Fruit fly (Drosophila melanogaster) whole organism, embryonic: ENCODE measurements around the gene Rtnl2.

ENCODE experiments used
- ATbp ChIP-seq: fragments of 200-800 bp; sonication (Bioruptor generic); optimal IDR thresholded peaks from 2 replicates; lab custom pipeline; 2017; ENCODE audit warnings: missing biosample characterization, mild to moderate bottlenecking, missing genetic modification characterization, missing genetic modification reagents
- Adf1 ChIP-seq: fragments of 200-800 bp; sonication (Bioruptor generic); IDR thresholded peaks from 2 replicates; pipeline ENCODE4 v1.3.6; 2022; ENCODE audit warnings: missing biosample characterization, missing genetic modification characterization
- Antp ChIP-seq: fragments of 200-800 bp; sonication (Bioruptor generic); optimal IDR thresholded peaks from 3 replicates; lab custom pipeline; 2016; ENCODE audit warnings: missing biosample characterization, missing genetic modification characterization
- Bdp1 ChIP-seq: fragments of 200-800 bp; sonication (Bioruptor generic); optimal IDR thresholded peaks from 3 replicates; lab custom pipeline; 2016; ENCODE audit warnings: missing biosample characterization, missing genetic modification characterization
- CG12769 ChIP-seq: fragments of 200-800 bp; sonication (Bioruptor generic); optimal IDR thresholded peaks from 2 replicates; lab custom pipeline; 2019; ENCODE audit warnings: missing biosample characterization, mild to moderate bottlenecking, missing genetic modification characterization, moderate library complexity
- CG15479 ChIP-seq: fragments of 200-800 bp; sonication (Bioruptor generic); optimal IDR thresholded peaks from 3 replicates; lab custom pipeline; 2019; ENCODE audit warnings: missing biosample characterization, mild to moderate bottlenecking, missing genetic modification characterization, moderate library complexity
- CG15514 ChIP-seq: fragments of 200-800 bp; sonication (Bioruptor generic); optimal IDR thresholded peaks from 3 replicates; lab custom pipeline; 2017; ENCODE audit warnings: missing biosample characterization, missing genetic modification characterization, mild to moderate bottlenecking, moderate library complexity, missing genetic modification reagents
- CG1647 ChIP-seq: fragments of 200-800 bp; sonication (Bioruptor generic); optimal IDR thresholded peaks from 3 replicates; lab custom pipeline; 2016; ENCODE audit warnings: missing biosample characterization, missing genetic modification characterization
- CG16863 ChIP-seq: fragments of 200-800 bp; sonication (Bioruptor generic); optimal IDR thresholded peaks from 3 replicates; lab custom pipeline; 2016; ENCODE audit warnings: missing biosample characterization, missing genetic modification characterization
- CG2116 ChIP-seq: fragments of 200-800 bp; sonication (Bioruptor generic); optimal IDR thresholded peaks from 3 replicates; lab custom pipeline; 2018; ENCODE audit warnings: missing biosample characterization, mild to moderate bottlenecking, missing genetic modification characterization
- CG2120 ChIP-seq: fragments of 200-800 bp; sonication (Bioruptor generic); optimal IDR thresholded peaks from 3 replicates; lab custom pipeline; 2016; ENCODE audit warnings: missing biosample characterization, missing genetic modification characterization
- CG2712 ChIP-seq: fragments of 200-800 bp; optimal IDR thresholded peaks from 3 replicates; lab custom pipeline; 2019; ENCODE audit warnings: missing biosample characterization, mild to moderate bottlenecking, missing genetic modification characterization, moderate library complexity
- CG30020 ChIP-seq: fragments of 200-800 bp; optimal IDR thresholded peaks from 2 replicates; lab custom pipeline; 2019; ENCODE audit warnings: missing biosample characterization, mild to moderate bottlenecking, missing genetic modification characterization, moderate library complexity
- CG31388 ChIP-seq: fragments of 200-800 bp; sonication (Bioruptor generic); optimal IDR thresholded peaks from 2 replicates; lab custom pipeline; 2016; ENCODE audit warnings: missing biosample characterization, missing genetic modification characterization
- CG32532 ChIP-seq: fragments of 200-800 bp; sonication (Bioruptor generic); IDR thresholded peaks from 2 replicates; pipeline ENCODE4 v1.3.6; 2022; ENCODE audit warnings: missing biosample characterization, missing genetic modification characterization
- CG3838 ChIP-seq: fragments of 200-800 bp; sonication (Bioruptor generic); optimal IDR thresholded peaks from 3 replicates; lab custom pipeline; 2016; ENCODE audit warnings: missing biosample characterization, missing genetic modification characterization
- CG4328 ChIP-seq: fragments of 200-800 bp; sonication (Bioruptor generic); optimal IDR thresholded peaks from 3 replicates; lab custom pipeline; 2017; ENCODE audit warnings: missing biosample characterization, missing genetic modification reagents, missing genetic modification characterization
- CG4730 ChIP-seq: fragments of 200-800 bp; sonication (Bioruptor generic); IDR thresholded peaks from 2 replicates; pipeline ENCODE4 v1.3.6; 2022; ENCODE audit warnings: missing biosample characterization, missing genetic modification characterization
- CG4854 ChIP-seq: fragments of 200-800 bp; sonication (Bioruptor generic); optimal IDR thresholded peaks from 2 replicates; lab custom pipeline; 2016; ENCODE audit warnings: missing biosample characterization, missing genetic modification characterization, inconsistent platforms
- CG6272 ChIP-seq: fragments of 200-800 bp; sonication (Bioruptor generic); IDR thresholded peaks from 2 replicates; pipeline ENCODE4 v1.3.6; 2022; ENCODE audit warnings: missing biosample characterization, missing genetic modification characterization
- CG7372 ChIP-seq: fragments of 200-800 bp; sonication (Bioruptor generic); IDR thresholded peaks from 2 replicates; pipeline ENCODE4 v1.3.6; 2022; ENCODE audit warnings: missing biosample characterization, missing genetic modification characterization
- CG7839 ChIP-seq: fragments of 200-800 bp; sonication (Bioruptor generic); optimal IDR thresholded peaks from 3 replicates; lab custom pipeline; 2018; ENCODE audit warnings: missing biosample characterization, mild to moderate bottlenecking, missing genetic modification characterization, moderate library complexity
- CG8944 ChIP-seq: fragments of 200-800 bp; sonication (Bioruptor generic); optimal IDR thresholded peaks from 3 replicates; lab custom pipeline; 2016; ENCODE audit warnings: missing biosample characterization, missing genetic modification characterization
- Camta ChIP-seq: fragments of 200-800 bp; sonication (Bioruptor generic); optimal IDR thresholded peaks from 2 replicates; lab custom pipeline; 2016; ENCODE audit warnings: missing biosample characterization, missing genetic modification characterization
- CkIIα-i1 ChIP-seq: fragments of 200-800 bp; sonication (Bioruptor generic); IDR thresholded peaks from 2 replicates; pipeline ENCODE4 v1.3.6; 2022; ENCODE audit warnings: missing biosample characterization, missing genetic modification characterization
- D19A ChIP-seq: fragments of 200-800 bp; optimal IDR thresholded peaks from 3 replicates; lab custom pipeline; 2019; ENCODE audit warnings: missing biosample characterization, mild to moderate bottlenecking, missing genetic modification characterization, moderate library complexity
- Fer2 ChIP-seq: fragments of 200-800 bp; sonication (Bioruptor generic); optimal IDR thresholded peaks from 2 replicates; lab custom pipeline; 2018; ENCODE audit warnings: missing biosample characterization, mild to moderate bottlenecking, missing genetic modification characterization, moderate library complexity
- GATAe ChIP-seq: fragments of 200-800 bp; sonication (Bioruptor generic); conservative IDR thresholded peaks from 2 replicates; pipeline ENCODE4 v1.3.6; 2022; ENCODE audit warnings: missing biosample characterization, missing genetic modification characterization
- H15 ChIP-seq: fragments of 200-800 bp; sonication (Bioruptor generic); IDR thresholded peaks from 3 replicates; pipeline ENCODE4 v1.3.6; 2022; ENCODE audit warnings: missing biosample characterization, missing genetic modification characterization
- HLH4C ChIP-seq: fragments of 200-800 bp; sonication (Bioruptor generic); IDR thresholded peaks from 3 replicates; pipeline ENCODE4 v1.3.6; 2022; ENCODE audit warnings: missing biosample characterization, missing genetic modification characterization; ENCODE audit not compliant: partially characterized antibody
- Poxn ChIP-seq: fragments of 200-800 bp; sonication (Bioruptor generic); IDR thresholded peaks from 2 replicates; pipeline ENCODE4 v1.3.6; 2022; ENCODE audit warnings: missing biosample characterization, missing genetic modification characterization
- Rfx ChIP-seq: fragments of 200-800 bp; sonication (Bioruptor generic); IDR thresholded peaks from 2 replicates; pipeline ENCODE4 v1.3.6; 2022; ENCODE audit warnings: missing biosample characterization, missing genetic modification characterization
- Xrp1 ChIP-seq: fragments of 200-800 bp; sonication (Bioruptor generic); IDR thresholded peaks from 2 replicates; pipeline ENCODE4 v1.3.6; 2022; ENCODE audit warnings: missing biosample characterization, missing genetic modification characterization
- cato ChIP-seq: fragments of 200-800 bp; sonication (Bioruptor generic); optimal IDR thresholded peaks from 2 replicates; lab custom pipeline; 2016; ENCODE audit warnings: missing biosample characterization, missing genetic modification characterization, borderline replicate concordance
- fd3F ChIP-seq: fragments of 200-800 bp; sonication (Bioruptor generic); optimal IDR thresholded peaks from 2 replicates; lab custom pipeline; 2018; ENCODE audit warnings: missing biosample characterization, mild to moderate bottlenecking, missing genetic modification characterization, moderate library complexity
- ftz-f1 ChIP-seq: fragments of 200-800 bp; sonication (Bioruptor generic); optimal IDR thresholded peaks from 2 replicates; lab custom pipeline; 2016; ENCODE audit warnings: missing biosample characterization, missing genetic modification characterization
- fu2 ChIP-seq: fragments of 200-800 bp; sonication (Bioruptor generic); optimal IDR thresholded peaks from 2 replicates; lab custom pipeline; 2016; ENCODE audit warnings: missing biosample characterization, missing genetic modification characterization
- grn ChIP-seq: fragments of 200-800 bp; sonication (Bioruptor generic); optimal IDR thresholded peaks from 3 replicates; lab custom pipeline; 2017; ENCODE audit warnings: missing biosample characterization, missing genetic modification characterization
- ham ChIP-seq: fragments of 200-800 bp; sonication (Bioruptor generic); IDR thresholded peaks from 2 replicates; pipeline ENCODE4 v1.3.6; 2022; ENCODE audit warnings: missing biosample characterization, missing genetic modification characterization
- hb ChIP-seq: fragments of 200-800 bp; sonication (Bioruptor generic); IDR thresholded peaks from 3 replicates; pipeline ENCODE4 v1.3.6; 2022; ENCODE audit warnings: missing biosample characterization, missing genetic modification characterization; ENCODE audit not compliant: partially characterized antibody
- ind ChIP-seq: fragments of 200-800 bp; sonication (Bioruptor generic); optimal IDR thresholded peaks from 3 replicates; lab custom pipeline; 2016; ENCODE audit warnings: missing biosample characterization, missing genetic modification characterization
- jigr1 ChIP-seq: fragments of 200-800 bp; sonication (Bioruptor generic); IDR thresholded peaks from 3 replicates; pipeline ENCODE4 v1.3.6; 2022; ENCODE audit warnings: missing biosample characterization, missing genetic modification characterization
- luna ChIP-seq: fragments of 200-800 bp; sonication (Bioruptor generic); optimal IDR thresholded peaks from 2 replicates; lab custom pipeline; 2016; ENCODE audit warnings: missing biosample characterization, missing genetic modification characterization
- phol ChIP-seq: fragments of 200-800 bp; sonication (Bioruptor generic); optimal IDR thresholded peaks from 3 replicates; lab custom pipeline; 2018; ENCODE audit warnings: missing biosample characterization, mild to moderate bottlenecking, missing genetic modification characterization, moderate library complexity
- psq ChIP-seq: fragments of 200-800 bp; sonication (Bioruptor generic); optimal IDR thresholded peaks from 2 replicates; lab custom pipeline; 2017; ENCODE audit warnings: missing biosample characterization, missing genetic modification characterization
- ro ChIP-seq: fragments of 200-800 bp; sonication (Bioruptor generic); IDR thresholded peaks from 2 replicates; pipeline ENCODE4 v1.3.6; 2022; ENCODE audit warnings: missing biosample characterization, missing genetic modification characterization
- row ChIP-seq: fragments of 200-800 bp; sonication (Bioruptor generic); IDR thresholded peaks from 3 replicates; pipeline ENCODE4 v1.3.6; 2022; ENCODE audit warnings: missing biosample characterization, missing genetic modification characterization
- sens-2 ChIP-seq: fragments of 200-800 bp; sonication (Bioruptor generic); IDR thresholded peaks from 2 replicates; pipeline ENCODE4 v1.3.6; 2022; ENCODE audit warnings: missing biosample characterization, missing genetic modification characterization
- sob ChIP-seq: fragments of 200-800 bp; sonication (Bioruptor generic); IDR thresholded peaks from 2 replicates; pipeline ENCODE4 v1.3.6; 2022; ENCODE audit warnings: missing biosample characterization, missing genetic modification characterization
- ssp ChIP-seq: fragments of 200-800 bp; sonication (Bioruptor generic); IDR thresholded peaks from 2 replicates; pipeline ENCODE4 v1.3.6; 2022; ENCODE audit warnings: missing biosample characterization, missing genetic modification characterization
- stwl ChIP-seq: fragments of 200-800 bp; sonication (Bioruptor generic); optimal IDR thresholded peaks from 3 replicates; lab custom pipeline; 2018; ENCODE audit warnings: missing biosample characterization, mild to moderate bottlenecking, missing genetic modification characterization, moderate library complexity
- sug ChIP-seq: fragments of 200-800 bp; optimal IDR thresholded peaks from 2 replicates; lab custom pipeline; 2019; ENCODE audit warnings: missing biosample characterization, mild to moderate bottlenecking, missing genetic modification characterization, moderate library complexity
- usp ChIP-seq: fragments of >200 bp; optimal IDR thresholded peaks from 2 replicates; lab custom pipeline; 2017; ENCODE audit warnings: missing biosample characterization, missing genetic modification characterization

The Rtnl2 gene

DNA sequence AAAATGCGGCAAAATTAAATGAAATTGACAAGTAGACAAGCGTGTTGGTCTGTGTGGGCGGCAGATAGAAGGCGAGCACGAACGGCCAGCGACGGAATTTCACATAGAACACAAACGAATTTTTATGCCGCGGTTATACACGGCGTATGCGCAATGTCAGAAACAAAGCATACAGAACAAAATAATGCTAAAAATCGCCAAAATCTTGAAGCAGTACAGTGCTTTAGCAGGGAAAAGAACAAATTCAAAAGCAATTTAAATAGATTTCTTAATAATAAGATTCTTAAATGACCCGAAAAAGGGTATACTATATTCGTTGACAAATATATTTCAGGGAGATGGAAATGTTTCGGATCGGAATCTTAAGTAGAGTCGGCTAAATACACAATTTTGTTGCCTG lies 29.5 kb downstream of the Rtnl2 start (continued):
- TF ChIP-seq sens-2, result no peak
- TF ChIP-seq CG15514 (GFP tag; lab: Kevin White, UChicago), result peak; percentile 16
- no peak for TF ChIP-seq HLH4C
- peak; percentile 36 for TF ChIP-seq ind (GFP tag; lab: Kevin White, UChicago)
- TF ChIP-seq ATbp, result no peak
- peak; percentile 18; the same call in 1 of the 2 replicates for TF ChIP-seq Adf1 (GFP tag; lab: Robert Waterston, UW)
- TF ChIP-seq Poxn (GFP tag; lab: Robert Waterston, UW), result no peak
- TF ChIP-seq ham (GFP tag; lab: Robert Waterston, UW), result no peak
- no peak for TF ChIP-seq GATAe (GFP tag; lab: Robert Waterston, UW)
- no peak for TF ChIP-seq phol (tag; lab: Kevin White, UChicago)
- peak; percentile 25; the same call in 1 of the 3 replicates for TF ChIP-seq H15
- TF ChIP-seq CG2120 (GFP tag; lab: Kevin White, UChicago), result peak; percentile 76
- no peak for TF ChIP-seq CG4730
- no peak for TF ChIP-seq Camta (GFP tag; lab: Kevin White, UChicago)
- no peak for TF ChIP-seq CG4854 (GFP tag; lab: Kevin White, UChicago)
- no peak for TF ChIP-seq CG3838 (GFP tag; lab: Kevin White, UChicago)
- TF ChIP-seq Bdp1 (GFP tag; lab: Kevin White, UChicago), result no peak
- TF ChIP-seq Rfx, result peak; percentile 59
- TF ChIP-seq CG15479 (GFP tag; lab: Kevin White, UChicago), result no peak
- TF ChIP-seq cato (GFP tag; lab: Kevin White, UChicago), result no peak
- no peak for TF ChIP-seq sug (tag; lab: Kevin White, UChicago)
- no peak for TF ChIP-seq Xrp1 (GFP tag; lab: Robert Waterston, UW)
- no peak for TF ChIP-seq luna (GFP tag; lab: Kevin White, UChicago)
- TF ChIP-seq usp (GFP tag; lab: Kevin White, UChicago), result no peak
- TF ChIP-seq CG2116, result no peak
- TF ChIP-seq CG31388, result no peak
- no peak for TF ChIP-seq D19A (tag; lab: Kevin White, UChicago)
- TF ChIP-seq CG30020 (tag; lab: Kevin White, UChicago), result no peak
- TF ChIP-seq sob (GFP tag; lab: Robert Waterston, UW), result peak; percentile 43; the same call in 1 of the 2 replicates
- peak; percentile 49 for TF ChIP-seq CG7839 (tag; lab: Kevin White, UChicago)
- TF ChIP-seq grn, result no peak
- TF ChIP-seq fd3F (GFP tag; lab: Kevin White, UChicago), result peak; percentile 37
- TF ChIP-seq psq, result no peak
- TF ChIP-seq CG4328 (GFP tag; lab: Kevin White, UChicago), result no peak
- TF ChIP-seq ro (GFP tag; lab: Robert Waterston, UW), result no peak
- TF ChIP-seq CG32532 (GFP tag; lab: Robert Waterston, UW), result peak; percentile 57
- no peak for TF ChIP-seq fu2 (GFP tag; lab: Kevin White, UChicago)
- TF ChIP-seq CG8944 (GFP tag; lab: Kevin White, UChicago), result no peak
- peak; percentile 70 for TF ChIP-seq row (GFP tag; lab: Robert Waterston, UW)
- 0 out of 2 replicates have a peak, but pooled peaks have one; percentile 12 for TF ChIP-seq CG6272 (GFP tag; lab: Robert Waterston, UW)
- TF ChIP-seq CG2712, result no peak
- no peak for TF ChIP-seq CkIIα-i1 (GFP tag; lab: Robert Waterston, UW)
- TF ChIP-seq ssp (GFP tag; lab: Robert Waterston, UW), result no peak
- TF ChIP-seq stwl, result no peak
- TF ChIP-seq CG1647 (GFP tag; lab: Kevin White, UChicago), result no peak
- TF ChIP-seq CG16863 (GFP tag; lab: Kevin White, UChicago), result no peak
- no peak for TF ChIP-seq ftz-f1 (GFP tag; lab: Kevin White, UChicago)
- TF ChIP-seq CG7372, result peak; percentile 75
- no peak for TF ChIP-seq hb
- no peak for TF ChIP-seq Antp (GFP tag; lab: Kevin White, UChicago)
- TF ChIP-seq jigr1, result no peak
- TF ChIP-seq Fer2 (tag; lab: Kevin White, UChicago), result no peak
- peak; percentile 53 for TF ChIP-seq CG12769 (tag; lab: Kevin White, UChicago)
